Fruit fly (Drosophila melanogaster) Kc167 (cell line): ENCODE data around the gene PGAP2.

ENCODE experiments used
- Myc ChIP-seq: fragments of >200 bp; optimal IDR thresholded peaks from 2 replicates; lab custom pipeline; 2017; ENCODE audit warnings: missing external identifiers
- psq ChIP-seq: fragments of >200 bp; optimal IDR thresholded peaks from 2 replicates; lab custom pipeline; 2017; ENCODE audit warnings: missing external identifiers
- ttk ChIP-seq: sonication (Bioruptor generic); optimal IDR thresholded peaks from 2 replicates; lab custom pipeline; 2017; ENCODE audit warnings: missing external identifiers

dm6 chr2L:843850-844791, 24.8 kb upstream of the PGAP2 start:
- no peak for TF ChIP-seq psq (lab: Kevin White, UChicago)
- no peak for TF ChIP-seq Myc (lab: Kevin White, UChicago)
- no peak for TF ChIP-seq ttk
